Worm (Caenorhabditis elegans) whole organism, L4 larva: Measurements from ENCODE around the gene arl-6.

ENCODE experiments used
- R02D3.7 ChIP-seq: fragments of 150-350 bp; sonication (generic microtip); optimal IDR thresholded peaks from 3 replicates; lab custom pipeline; 2014; ENCODE audit warnings: missing biosample characterization, missing genetic modification characterization
- Y48G9A.11 ChIP-seq: fragments of 200-800 bp; sonication (Bioruptor generic); IDR thresholded peaks from 2 replicates; pipeline ENCODE4 v1.3.6; 2022; ENCODE audit warnings: missing genetic modification reagents, missing genetic modification characterization, missing compliant biosample characterization
- Y75B8A.6 ChIP-seq: fragments of 200-800 bp; sonication (Bioruptor generic); IDR thresholded peaks from 2 replicates; pipeline ENCODE4 v1.3.6; 2022; ENCODE audit warnings: missing genetic modification reagents, missing genetic modification characterization, missing compliant biosample characterization
- aha-1 ChIP-seq: fragments of 150-350 bp; peaks from one replicate; lab custom pipeline; 2014; ENCODE audit warnings: missing biosample characterization, missing genetic modification characterization
- arid-1 ChIP-seq: fragments of 200-800 bp; sonication (Bioruptor generic); conservative IDR thresholded peaks from 2 replicates; pipeline ENCODE4 v1.3.6; 2022; ENCODE audit warnings: missing genetic modification reagents, missing genetic modification characterization, missing compliant biosample characterization
- attf-4 ChIP-seq: sonication (generic microtip); optimal IDR thresholded peaks from 3 replicates; lab custom pipeline; 2017; ENCODE audit warnings: missing biosample characterization, missing genetic modification characterization
- ceh-28 ChIP-seq: fragments of 150-350 bp; optimal IDR thresholded peaks from 2 replicates; lab custom pipeline; 2014; ENCODE audit warnings: missing biosample characterization, missing genetic modification reagents, missing genetic modification characterization
- daf-12 ChIP-seq: fragments of 150-350 bp; optimal IDR thresholded peaks from 2 replicates; lab custom pipeline; 2014; ENCODE audit warnings: missing biosample characterization, missing genetic modification reagents, missing genetic modification characterization
- daf-16 ChIP-seq, 3 experiments: sonication (generic microtip); optimal IDR thresholded peaks; 2 replicates each; lab custom pipeline; 2016 to 2017; ENCODE audit warnings: missing genetic modification characterization in 3 of 3, missing genetic modification reagents in 3 of 3, mild to moderate bottlenecking in 2 of 3, missing compliant biosample characterization in 2 of 3, missing biosample characterization in 1 of 3, moderate library complexity in 1 of 3
- dmd-6 ChIP-seq: fragments of 200-800 bp; sonication (Bioruptor generic); IDR thresholded peaks from 2 replicates; pipeline ENCODE4 v1.3.6; 2022; ENCODE audit warnings: missing genetic modification reagents, missing genetic modification characterization, missing compliant biosample characterization
- dpl-1 ChIP-seq: fragments of 150-350 bp; optimal IDR thresholded peaks from 2 replicates; lab custom pipeline; 2014; ENCODE audit warnings: missing biosample characterization, missing genetic modification reagents, missing genetic modification characterization
- fkh-10 ChIP-seq: fragments of 150-350 bp; optimal IDR thresholded peaks from 2 replicates; lab custom pipeline; 2014; ENCODE audit warnings: missing biosample characterization, missing genetic modification reagents, missing genetic modification characterization
- gei-8 ChIP-seq: fragments of 200-800 bp; sonication (Bioruptor generic); optimal IDR thresholded peaks from 2 replicates; lab custom pipeline; 2018; ENCODE audit warnings: mild to moderate bottlenecking, missing genetic modification characterization, missing compliant biosample characterization
- hlh-30 ChIP-seq: sonication (generic microtip); optimal IDR thresholded peaks from 2 replicates; lab custom pipeline; 2017; ENCODE audit warnings: antibody characterized with exemption, mild to moderate bottlenecking, missing genetic modification characterization, missing compliant biosample characterization; ENCODE audit not compliant: insufficient read depth
- jun-1 ChIP-seq: fragments of 150-350 bp; optimal IDR thresholded peaks from 2 replicates; lab custom pipeline; 2014; ENCODE audit warnings: missing biosample characterization, missing genetic modification reagents, missing genetic modification characterization
- lin-38 ChIP-seq: fragments of 200-800 bp; sonication (Bioruptor generic); IDR thresholded peaks from 2 replicates; pipeline ENCODE4 v1.3.6; 2022; ENCODE audit warnings: missing genetic modification reagents, missing genetic modification characterization, missing compliant biosample characterization
- lir-3 ChIP-seq: sonication (generic microtip); optimal IDR thresholded peaks from 2 replicates; lab custom pipeline; 2016; ENCODE audit warnings: mild to moderate bottlenecking, missing genetic modification characterization, missing compliant biosample characterization
- lsy-2 ChIP-seq, 2 experiments: fragments of 150-350 bp in 1 of 2; sonication (generic microtip) in 1 of 2; optimal IDR thresholded peaks; 2 replicates each; lab custom pipeline; 2014 to 2017; ENCODE audit warnings: missing biosample characterization in 2 of 2, missing genetic modification characterization in 2 of 2
- madf-9 ChIP-seq: fragments of 200-800 bp; sonication (Bioruptor generic); conservative IDR thresholded peaks from 2 replicates; pipeline ENCODE4 v1.3.6; 2022; ENCODE audit warnings: missing genetic modification reagents, missing genetic modification characterization, missing compliant biosample characterization
- mdl-1 ChIP-seq, 2 experiments: fragments of 150-350 bp in 1 of 2; sonication (generic microtip) in 1 of 2; optimal IDR thresholded peaks; 2 replicates each; lab custom pipeline; 2014 to 2017; ENCODE audit warnings: missing biosample characterization in 2 of 2, missing genetic modification characterization in 2 of 2
- mep-1 ChIP-seq: fragments of 150-350 bp; sonication (generic microtip); optimal IDR thresholded peaks from 3 replicates; lab custom pipeline; 2014; ENCODE audit warnings: missing biosample characterization, missing genetic modification characterization
- mes-2 ChIP-seq: sonication (generic microtip); optimal IDR thresholded peaks from 2 replicates; lab custom pipeline; 2016; ENCODE audit warnings: missing genotype, mild to moderate bottlenecking, missing genetic modification characterization, missing compliant biosample characterization; ENCODE audit not compliant: poor library complexity, severe bottlenecking
- nhr-11 ChIP-seq: fragments of 150-350 bp; optimal IDR thresholded peaks from 2 replicates; lab custom pipeline; 2014; ENCODE audit warnings: missing biosample characterization, missing genetic modification characterization
- nhr-25 ChIP-seq: sonication (generic microtip); optimal IDR thresholded peaks from 2 replicates; lab custom pipeline; 2017; ENCODE audit warnings: missing genetic modification characterization, mild to moderate bottlenecking, missing compliant biosample characterization, antibody characterized with exemption, moderate library complexity, borderline replicate concordance; ENCODE audit not compliant: insufficient read depth
- nhr-6 ChIP-seq: fragments of 150-350 bp; optimal IDR thresholded peaks from 2 replicates; lab custom pipeline; 2014; ENCODE audit warnings: missing biosample characterization, missing genetic modification characterization
- pha-4 ChIP-seq, 2 experiments: fragments of 150-350 bp in 1 of 2; fragments of 200-800 bp in 1 of 2; sonication (Bioruptor generic) in 1 of 2; IDR thresholded peaks in 1 of 2; optimal IDR thresholded peaks in 1 of 2; 2 replicates each; pipeline versions ENCODE4 v1.3.6 to Lab custom; 2014 to 2022; ENCODE audit warnings: missing genetic modification characterization in 2 of 2, missing genetic modification reagents in 2 of 2, missing biosample characterization in 1 of 2, missing compliant biosample characterization in 1 of 2
- php-3 ChIP-seq: fragments of 200-800 bp; sonication (Bioruptor generic); IDR thresholded peaks from 2 replicates; pipeline ENCODE4 v1.3.6; 2022; ENCODE audit warnings: missing genetic modification reagents, missing genetic modification characterization, missing compliant biosample characterization
- saeg-2 ChIP-seq: fragments of 200-800 bp; sonication (Bioruptor generic); IDR thresholded peaks from 2 replicates; pipeline ENCODE4 v1.3.6; 2022; ENCODE audit warnings: missing genetic modification reagents, missing genetic modification characterization, missing compliant biosample characterization
- set-16 ChIP-seq: fragments of 200-800 bp; sonication (Bioruptor generic); IDR thresholded peaks from 2 replicates; pipeline ENCODE4 v1.3.6; 2022; ENCODE audit warnings: missing genetic modification reagents, missing genetic modification characterization, missing compliant biosample characterization
- spr-1 ChIP-seq: sonication (generic microtip); optimal IDR thresholded peaks from 2 replicates; lab custom pipeline; 2016; ENCODE audit warnings: mild to moderate bottlenecking, missing genetic modification characterization, missing compliant biosample characterization
- tra-1 ChIP-seq: fragments of 200-800 bp; sonication (Bioruptor generic); IDR thresholded peaks from 2 replicates; pipeline ENCODE4 v1.3.6; 2022; ENCODE audit warnings: missing genetic modification reagents, missing genetic modification characterization, missing compliant biosample characterization
- unc-130 ChIP-seq: sonication (generic microtip); optimal IDR thresholded peaks from 2 replicates; lab custom pipeline; 2016; ENCODE audit warnings: missing genetic modification reagents, missing genetic modification characterization, missing compliant biosample characterization
- unc-62 ChIP-seq, 3 experiments: fragments of 150-350 bp in 1 of 3; sonication (generic microtip); optimal IDR thresholded peaks in 2 of 3; peaks in 1 of 3; 1 replicate in 1 of 3; 2 replicates in 2 of 3; lab custom pipeline; 2014 to 2017; ENCODE audit warnings: missing biosample characterization in 3 of 3, missing genetic modification characterization in 3 of 3, missing genetic modification reagents in 3 of 3, missing genotype in 1 of 3
- vab-7 ChIP-seq: fragments of 200-800 bp; sonication (Bioruptor generic); IDR thresholded peaks from 2 replicates; pipeline ENCODE4 v1.3.6; 2022; ENCODE audit warnings: missing genetic modification reagents, missing genetic modification characterization, missing compliant biosample characterization
- zfp-2 ChIP-seq: sonication (generic microtip); optimal IDR thresholded peaks from 2 replicates; lab custom pipeline; 2016; ENCODE audit warnings: mild to moderate bottlenecking, missing genetic modification characterization, missing compliant biosample characterization

Gene arl-6

DNA sequence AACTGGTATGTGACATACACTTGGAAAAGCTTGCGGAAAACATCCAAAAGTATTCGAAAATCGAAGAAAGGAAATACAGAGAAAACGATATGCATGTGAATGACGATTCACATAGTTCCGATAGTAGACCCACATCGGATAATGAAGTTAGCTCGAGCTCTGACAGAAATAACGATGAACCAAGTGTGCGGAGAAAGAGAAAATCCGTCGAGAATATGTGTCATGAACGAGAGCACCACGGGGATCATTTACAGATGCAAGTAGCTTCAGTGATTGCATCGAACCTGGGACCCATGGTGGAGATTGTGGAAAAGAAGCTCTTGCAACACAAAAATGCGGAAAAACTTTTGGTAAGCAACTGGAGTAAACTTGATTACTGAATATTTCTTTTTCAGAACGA lies 42.4 kb upstream of the arl-6 start:
- peak in 1 of 2 experiments; percentile 98 for TF ChIP-seq unc-62 (GFP tag; optimal IDR thresholded peaks at IDR 0.05 in 1 of 2; lab: Kevin White, UChicago)
- no peak for TF ChIP-seq unc-62 (tag; optimal IDR thresholded peaks at IDR 0.05; lab: Kevin White, UChicago)
- TF ChIP-seq Y75B8A.6 (GFP tag; lab: Robert Waterston, UW): no peak

DNA sequence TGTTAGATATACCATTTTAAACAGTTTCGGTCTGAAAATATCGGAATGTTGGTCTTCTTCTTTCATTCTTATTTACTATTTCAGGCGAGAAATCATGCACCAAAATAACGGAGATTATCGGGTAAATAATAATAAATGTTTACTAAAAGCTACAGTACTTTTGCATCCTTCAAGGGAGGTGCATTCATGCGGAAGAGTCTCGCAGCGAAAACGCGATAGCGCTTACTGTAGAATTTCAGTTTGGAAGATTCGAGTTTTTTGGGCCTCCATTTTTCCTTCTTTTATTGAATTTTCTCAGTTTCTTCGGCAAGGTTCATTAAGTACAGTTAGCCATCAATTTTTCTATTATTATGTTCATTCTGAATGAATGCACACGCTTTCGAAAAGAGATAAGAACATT lies 41.5 kb upstream of the arl-6 start, which contains the start of gene C35D10.7:
C35D10.7 (plus strand) TSS at position 85 of the 400 bp plus-strand sequence.
- TF ChIP-seq lin-38 (GFP tag; lab: Robert Waterston, UW): peak; percentile 35; the same call in 1 of the 2 replicates
- no peak for TF ChIP-seq daf-12

DNA sequence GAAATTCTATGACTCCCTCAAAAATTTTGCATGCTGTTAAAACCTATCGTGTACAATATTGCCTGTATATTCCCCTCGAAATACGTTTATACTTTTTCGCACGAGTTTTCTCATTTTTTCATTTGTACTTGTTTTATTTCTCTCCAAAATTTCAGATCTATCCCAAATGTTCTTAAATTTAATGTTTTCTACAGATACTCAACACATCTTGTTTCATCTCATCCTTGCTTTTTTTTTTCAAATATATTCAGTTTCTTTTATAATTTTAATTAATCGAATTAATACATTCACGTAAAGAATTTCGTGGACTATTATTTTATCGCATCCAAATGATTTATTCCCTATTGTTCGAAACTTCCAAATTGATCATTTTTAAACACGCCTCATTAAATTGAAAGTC lies 40.3 kb upstream of the arl-6 start, which contains the start of gene C35D10.8:
C35D10.8 (plus strand) TSS at position 301 of the 400 bp plus-strand sequence.
- no peak for TF ChIP-seq R02D3.7 (tag; lab: Kevin White, UChicago)

DNA sequence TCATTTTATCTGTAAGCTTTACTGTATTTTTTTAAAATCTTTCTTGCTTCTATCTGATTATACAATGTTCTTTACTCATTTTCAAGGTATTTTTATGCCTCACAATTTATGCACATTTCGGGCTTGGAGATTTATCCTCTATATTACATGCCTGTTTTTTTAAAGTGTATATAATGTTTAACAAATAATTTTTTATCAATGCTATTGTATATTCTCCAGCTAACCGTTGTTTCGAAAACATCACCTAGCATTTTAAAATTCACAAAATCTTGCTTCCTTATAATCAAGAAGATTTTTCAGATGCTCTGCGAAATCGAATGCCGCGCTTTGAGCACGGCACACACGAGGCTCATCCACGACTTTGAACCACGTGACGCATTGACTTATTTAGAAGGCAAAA lies 37.4 kb upstream of the arl-6 start, which contains the start of gene ced-4:
ced-4 (plus strand) TSS at position 301 of the 400 bp plus-strand sequence.
- no peak for TF ChIP-seq spr-1
- peak; percentile 75 for TF ChIP-seq aha-1

DNA sequence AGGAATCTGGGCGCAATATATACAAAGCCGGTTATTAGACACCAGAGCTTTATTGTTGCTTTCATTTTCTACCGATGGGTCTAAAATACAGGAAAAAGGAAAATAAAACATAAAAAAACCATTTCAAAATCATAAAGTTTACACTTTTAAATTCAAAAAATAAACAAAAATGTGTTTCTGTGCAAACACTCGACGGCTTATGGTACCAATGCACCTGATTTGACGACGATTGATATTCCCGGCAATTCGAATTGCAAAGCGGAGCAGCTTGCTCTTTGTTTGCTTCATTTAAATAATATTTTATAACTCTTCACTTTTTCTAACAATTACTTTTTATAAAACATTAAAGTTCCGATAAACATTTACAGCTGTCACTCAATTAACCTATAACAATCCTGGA lies 35.5 kb upstream of the arl-6 start, which contains the start of gene F26A1.1:
F26A1.1 (plus strand) TSS at position 369 of the 400 bp plus-strand sequence.
- TF ChIP-seq mes-2 (tag; lab: Kevin White, UChicago) (peak; percentile 50), mep-1 (tag; lab: Kevin White, UChicago) (no peak), Y48G9A.11 (GFP tag; lab: Robert Waterston, UW) (no peak), dpl-1 (GFP tag; lab: Kevin White, UChicago) (peak; percentile 70), R02D3.7 (tag; lab: Kevin White, UChicago) (no peak), saeg-2 (GFP tag; lab: Robert Waterston, UW) (no peak), daf-16 (GFP tag; optimal IDR thresholded peaks at IDR 0.05; lab: Kevin White, UChicago) (no peak), daf-16 (tag; optimal IDR thresholded peaks at IDR 0.05; lab: Kevin White, UChicago) (peak; percentile 6), ceh-28 (tag; lab: Kevin White, UChicago) (no peak), lsy-2 (tag; optimal IDR thresholded peaks at IDR 0.05; lab: Kevin White, UChicago) (peak in 1 of 2 experiments; percentile 63)

DNA sequence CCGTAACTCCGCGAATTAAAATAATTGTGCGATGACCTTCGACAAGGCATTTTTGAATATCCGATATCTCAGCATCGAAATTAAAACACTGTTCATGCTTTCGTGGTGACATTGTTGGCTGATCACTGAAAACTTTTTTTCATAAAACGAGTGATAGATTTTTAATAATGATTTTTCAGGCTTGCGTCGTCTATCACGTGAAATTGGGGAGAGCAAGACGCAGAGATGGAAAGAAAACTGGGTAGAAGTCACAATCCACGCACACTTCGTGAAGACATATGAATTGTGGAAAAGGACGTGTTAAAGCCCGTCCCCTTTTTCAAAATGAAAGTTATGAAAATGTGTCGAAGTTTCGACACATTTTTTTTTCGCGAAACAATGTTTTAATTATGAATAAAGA lies 35.1 kb upstream of the arl-6 start, which contains the start of gene nonu-1:
nonu-1 (minus strand) TSS at position 169 of the 400 bp plus-strand sequence.
- TF ChIP-seq attf-4 (tag; lab: Kevin White, UChicago) (no peak), vab-7 (GFP tag; lab: Robert Waterston, UW) (no peak), lsy-2 (tag; optimal IDR thresholded peaks at IDR 0.05; lab: Kevin White, UChicago) (no peak), arid-1 (GFP tag; lab: Robert Waterston, UW) (no peak), pha-4 (GFP tag; IDR thresholded peaks at IDR 0.05; lab: Robert Waterston, UW) (no peak), pha-4 (tag; optimal IDR thresholded peaks at IDR 0.05; lab: Kevin White, UChicago) (no peak), fkh-10 (no peak), madf-9 (GFP tag; lab: Robert Waterston, UW) (no peak), Y75B8A.6 (GFP tag; lab: Robert Waterston, UW) (no peak), aha-1 (peak; percentile 64), tra-1 (no peak), php-3 (GFP tag; lab: Robert Waterston, UW) (no peak), zfp-2 (tag; lab: Kevin White, UChicago) (no peak), mdl-1 (tag; optimal IDR thresholded peaks at IDR 0.05; lab: Kevin White, UChicago) (no peak), nhr-25 (tag; lab: Kevin White, UChicago) (no peak), nhr-11 (tag; lab: Kevin White, UChicago) (no peak), unc-130 (GFP tag; lab: Kevin White, UChicago) (no peak), nhr-6 (tag; lab: Kevin White, UChicago) (no peak), hlh-30 (tag; lab: Kevin White, UChicago) (peak; percentile 86), gei-8 (GFP tag; lab: Kevin White, UChicago) (no peak), jun-1 (no peak), set-16 (GFP tag; lab: Robert Waterston, UW) (no peak), lir-3 (tag; lab: Kevin White, UChicago) (no peak), dmd-6 (GFP tag; lab: Robert Waterston, UW) (peak; percentile 11; the same call in 1 of the 2 replicates)
